Fruit fly (Drosophila melanogaster) whole organism: Measurements from ENCODE around the gene CREG.

Source experiments
- CG8478 ChIP-seq: fragments of >200 bp; optimal IDR thresholded peaks from 2 replicates; lab custom pipeline; 2018; ENCODE audit warnings: inconsistent platforms
- Dll ChIP-seq: fragments of >200 bp; optimal IDR thresholded peaks from 2 replicates; lab custom pipeline; 2017
- pan ChIP-seq: fragments of >200 bp; optimal IDR thresholded peaks from 2 replicates; lab custom pipeline; 2017
- psq ChIP-seq: fragments of >200 bp; optimal IDR thresholded peaks from 2 replicates; lab custom pipeline; 2017
- usp ChIP-seq: fragments of >200 bp; optimal IDR thresholded peaks from 2 replicates; lab custom pipeline; 2017; ENCODE audit warnings: missing biosample characterization, missing genetic modification characterization, mixed read lengths

DNA sequence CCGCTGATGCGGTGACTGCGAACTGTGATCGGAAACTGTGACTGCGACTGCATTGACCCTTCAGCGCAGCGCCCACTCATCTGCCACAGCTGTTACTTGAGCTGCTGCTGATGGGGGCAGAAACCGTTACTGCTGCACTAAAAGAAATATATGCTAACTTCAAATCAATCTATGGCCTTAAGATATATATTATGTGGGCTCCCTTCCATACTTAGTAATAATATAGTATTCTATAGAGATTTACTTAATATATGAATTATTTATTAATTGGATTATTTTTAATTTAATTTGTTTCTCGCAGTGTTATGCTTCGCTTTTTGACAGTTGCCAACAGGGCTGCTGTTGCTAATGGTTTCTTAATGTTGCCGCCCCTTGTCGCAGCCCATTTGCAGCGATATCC is 15.4 kb downstream of the CREG start:
- no peak for TF ChIP-seq psq (lab: Kevin White, UChicago)
- no peak for TF ChIP-seq Dll (lab: Kevin White, UChicago)
- TF ChIP-seq usp: no peak
- TF ChIP-seq CG8478 (lab: Kevin White, UChicago): no peak
- TF ChIP-seq pan (lab: Kevin White, UChicago): no peak
